Fruit fly (Drosophila melanogaster) whole organism: ENCODE results near the gene CG31674.

Source experiments
- pan ChIP-seq: fragments of >200 bp; optimal IDR thresholded peaks from 2 replicates; lab custom pipeline; 2017
- psq ChIP-seq: fragments of >200 bp; optimal IDR thresholded peaks from 2 replicates; lab custom pipeline; 2017

dm6 chr2L:20783044-20783443 lies 48.0 kb upstream of the CG31674 start:
- TF ChIP-seq psq (lab: Kevin White, UChicago) (no peak), pan (lab: Kevin White, UChicago) (no peak)
